Fruit fly (Drosophila melanogaster): ENCODE results near the gene CG14543.

Gene CG14543

DNA sequence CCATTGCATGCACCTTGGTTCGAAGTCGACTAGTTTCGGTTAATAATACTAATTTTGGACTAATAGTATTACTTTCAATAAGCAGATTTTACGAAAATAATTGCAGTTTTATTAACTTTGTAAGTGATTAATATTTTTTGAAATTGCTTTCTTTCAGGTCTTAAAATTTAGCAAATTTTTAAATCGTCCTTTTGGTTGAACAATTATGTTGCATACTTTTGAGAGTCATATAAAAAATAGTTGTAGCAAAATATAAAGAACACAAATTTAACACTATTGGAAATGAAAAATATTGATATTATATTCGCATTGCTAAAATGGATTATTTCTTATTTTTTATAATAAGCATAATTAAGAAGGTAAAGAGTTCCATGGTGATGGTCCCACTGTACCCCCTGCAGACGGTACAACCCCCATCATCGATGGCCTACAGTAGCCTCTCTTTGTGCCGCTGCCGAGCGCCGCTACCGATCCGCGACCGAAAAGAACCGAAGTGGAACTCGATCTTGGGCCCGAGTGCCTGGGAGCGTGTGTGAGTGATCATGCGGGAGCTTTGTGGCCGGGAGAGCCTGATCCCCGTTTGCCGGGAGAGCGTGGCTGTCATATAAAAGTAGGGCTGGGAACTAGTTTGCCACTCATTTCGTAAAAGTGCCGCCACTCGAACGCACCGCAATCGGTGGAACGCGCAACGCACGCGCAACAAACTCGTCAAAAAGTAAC is 35.1 kb upstream of the CG14543 start (continued):
- TF ChIP-seq org-1 (GFP tag; optimal IDR thresholded peaks at IDR 0.05): peak; percentile 95
- TF ChIP-seq sqz (GFP tag; optimal IDR thresholded peaks at IDR 0.05): peak; percentile 94
- TF ChIP-seq yki (optimal IDR thresholded peaks at IDR 0.05): peak; percentile 32
- TF ChIP-seq odd (GFP tag; optimal IDR thresholded peaks at IDR 0.05): peak; percentile 97
- TF ChIP-seq Hr51 (GFP tag; optimal IDR thresholded peaks at IDR 0.05): peak; percentile 58 to 97
- TF ChIP-seq CG13296 (GFP tag; optimal IDR thresholded peaks at IDR 0.05): peak; percentile 88
- peak; percentile 58 for TF ChIP-seq Sry-β (GFP tag; optimal IDR thresholded peaks at IDR 0.05)
- peak; percentile 79 for TF ChIP-seq B-H1 (GFP tag; IDR thresholded peaks at IDR 0.05)
- peak; percentile 31 for TF ChIP-seq CG9797 (GFP tag; optimal IDR thresholded peaks at IDR 0.05)
- peak; percentile 53 for TF ChIP-seq vfl (GFP tag; optimal IDR thresholded peaks at IDR 0.05)
- TF ChIP-seq ftz-f1 (GFP tag; optimal IDR thresholded peaks at IDR 0.05): no peak
- peak; percentile 95 for TF ChIP-seq CG11723 (GFP tag; optimal IDR thresholded peaks at IDR 0.05)
- TF ChIP-seq Neu2 (GFP tag; optimal IDR thresholded peaks at IDR 0.05; ENCODE audit: borderline replicate concordance): no peak
- peak; percentile 50 for TF ChIP-seq eyg (GFP tag; optimal IDR thresholded peaks at IDR 0.05)
- TF ChIP-seq HLHmδ (GFP tag; optimal IDR thresholded peaks at IDR 0.05): peak; percentile 98
- peak; percentile 57 for TF ChIP-seq dimm (GFP tag; IDR thresholded peaks at IDR 0.05)
- TF ChIP-seq CG3065 (GFP tag; optimal IDR thresholded peaks at IDR 0.05): peak; percentile 83
- 0 out of 2 replicates have a peak, but pooled peaks have one; percentile 16 for TF ChIP-seq CG43689 (GFP tag; IDR thresholded peaks at IDR 0.05)
- TF ChIP-seq Scr (GFP tag; IDR thresholded peaks at IDR 0.05; ENCODE audit: partially characterized antibody): peak; percentile 15; the same call in 1 of the 2 replicates
- TF ChIP-seq CG4282 (GFP tag; optimal IDR thresholded peaks at IDR 0.05): peak; percentile 30
- peak; percentile 76 for TF ChIP-seq Bdp1 (GFP tag; optimal IDR thresholded peaks at IDR 0.05)
- peak; percentile 73; the same call in 1 of the 2 replicates for TF ChIP-seq ro (GFP tag; IDR thresholded peaks at IDR 0.05)
- peak; percentile 69 for TF ChIP-seq Fer2 (tag; optimal IDR thresholded peaks at IDR 0.05)
- peak; percentile 15 for TF ChIP-seq gcm2 (GFP tag; optimal IDR thresholded peaks at IDR 0.05)
- TF ChIP-seq zf30C (GFP tag; optimal IDR thresholded peaks at IDR 0.05): no peak
- TF ChIP-seq CG2712 (tag; optimal IDR thresholded peaks at IDR 0.05): peak; percentile 97
- TF ChIP-seq ranshi (GFP tag; IDR thresholded peaks at IDR 0.05): peak; percentile 81; the same call in 1 of the 2 replicates
- peak; percentile 91 for TF ChIP-seq ind (GFP tag; optimal IDR thresholded peaks at IDR 0.05)
- TF ChIP-seq Awh (GFP tag; IDR thresholded peaks at IDR 0.05): peak; percentile 12; the same call in 1 of the 2 replicates
- peak; percentile 88 for TF ChIP-seq CG8359 (GFP tag; optimal IDR thresholded peaks at IDR 0.05; ENCODE audit: borderline replicate concordance)
- TF ChIP-seq Dbx (GFP tag; IDR thresholded peaks at IDR 0.05): peak; percentile 55; the same call in 1 of the 3 replicates
- peak; percentile 85 for TF ChIP-seq Nf-YB (GFP tag; optimal IDR thresholded peaks at IDR 0.05)
- peak; percentile 50; the same call in 2 of the 3 replicates for TF ChIP-seq CG2889 (GFP tag; IDR thresholded peaks at IDR 0.05)
- TF ChIP-seq NFAT (GFP tag; IDR thresholded peaks at IDR 0.05): no peak; the same call in 1 of the 2 replicates
- 0 out of 3 replicates have a peak, but pooled peaks have one; percentile 64 for TF ChIP-seq Mrtf (GFP tag; IDR thresholded peaks at IDR 0.05)
- TF ChIP-seq CG12942 (GFP tag; optimal IDR thresholded peaks at IDR 0.05): peak; percentile 89
- TF ChIP-seq CG12071 (GFP tag; optimal IDR thresholded peaks at IDR 0.05): no peak
- no peak for TF ChIP-seq CG13894 (tag; optimal IDR thresholded peaks at IDR 0.05)
- TF ChIP-seq sna (GFP tag; IDR thresholded peaks at IDR 0.05; ENCODE audit: partially characterized antibody): no peak
- peak; percentile 98 for TF ChIP-seq CG10979 (tag; optimal IDR thresholded peaks at IDR 0.05)
- TF ChIP-seq zen2 (GFP tag; IDR thresholded peaks at IDR 0.05; ENCODE audit: partially characterized antibody): no peak
- peak; percentile 95 for TF ChIP-seq nerfin-1 (tag; optimal IDR thresholded peaks at IDR 0.05)
- TF ChIP-seq Deaf1 (tag; optimal IDR thresholded peaks at IDR 0.05): peak; percentile 98
- 0 out of 3 replicates have a peak, but pooled peaks have one; percentile 47 for TF ChIP-seq C15 (GFP tag; IDR thresholded peaks at IDR 0.05)
- TF ChIP-seq CG3995 (GFP tag; optimal IDR thresholded peaks at IDR 0.05): peak; percentile 59
- TF ChIP-seq Max (GFP tag; optimal IDR thresholded peaks at IDR 0.05): peak; percentile 86
- TF ChIP-seq CG6683 (GFP tag; optimal IDR thresholded peaks at IDR 0.05): peak; percentile 82
- TF ChIP-seq corto (GFP tag; optimal IDR thresholded peaks at IDR 0.05): no peak
